Worm (Caenorhabditis elegans) whole organism, young adult: ENCODE data around the gene Y51A2B.6.

Experiments used
- B0261.1 ChIP-seq: sonication (generic microtip); optimal IDR thresholded peaks from 2 replicates; lab custom pipeline; 2016; ENCODE audit warnings: mild to moderate bottlenecking, missing genetic modification characterization, moderate library complexity, missing compliant biosample characterization
- athp-1 ChIP-seq: sonication (generic microtip); optimal IDR thresholded peaks from 2 replicates; lab custom pipeline; 2017; ENCODE audit warnings: mild to moderate bottlenecking, missing genetic modification characterization, missing compliant biosample characterization
- egl-18 ChIP-seq: fragments of 200-800 bp; sonication (Bioruptor generic); IDR thresholded peaks from 2 replicates; pipeline ENCODE4 v1.3.6; 2022; ENCODE audit warnings: missing genetic modification reagents, missing genetic modification characterization, missing compliant biosample characterization
- mes-4 ChIP-seq: sonication (generic microtip); optimal IDR thresholded peaks from 2 replicates; lab custom pipeline; 2016; ENCODE audit warnings: missing genotype, missing genetic modification characterization, missing compliant biosample characterization
- pha-4 ChIP-seq: fragments of 150-350 bp; sonication (generic microtip); optimal IDR thresholded peaks from 2 replicates; lab custom pipeline; 2014; ENCODE audit warnings: missing biosample characterization, missing genetic modification reagents, missing genetic modification characterization
- rcor-1 ChIP-seq: fragments of 200-800 bp; sonication (Bioruptor generic); IDR thresholded peaks from 2 replicates; pipeline ENCODE4 v1.3.6; 2022; ENCODE audit warnings: missing genetic modification reagents, missing genetic modification characterization, missing compliant biosample characterization
- ztf-18 ChIP-seq: sonication (generic microtip); optimal IDR thresholded peaks from 2 replicates; lab custom pipeline; 2016; ENCODE audit warnings: missing genotype, mild to moderate bottlenecking, missing genetic modification characterization, missing compliant biosample characterization

ce11 chrV:18424471-18424870 is 30.4 kb upstream of the Y51A2B.6 start, which contains the start of gene ZK262.4:
- TF ChIP-seq ztf-18 (tag; lab: Kevin White, UChicago) (no peak), pha-4 (tag; lab: Kevin White, UChicago) (no peak), mes-4 (tag; lab: Kevin White, UChicago) (no peak), athp-1 (no peak), B0261.1 (tag; lab: Kevin White, UChicago) (no peak), rcor-1 (GFP tag; lab: Robert Waterston, UW) (no peak), egl-18 (GFP tag; lab: Robert Waterston, UW) (no peak)
